Worm (Caenorhabditis elegans) whole organism, L2 larva: ENCODE measurements around the gene lab-2.

Experiments used
- ama-1 ChIP-seq: fragments of 150-350 bp; optimal IDR thresholded peaks from 2 replicates; lab custom pipeline; 2018; ENCODE audit warnings: inconsistent platforms
- ceh-16 ChIP-seq: fragments of 150-350 bp; optimal IDR thresholded peaks from 2 replicates; lab custom pipeline; 2014; ENCODE audit warnings: missing biosample characterization, missing genetic modification characterization
- ceh-82 ChIP-seq: fragments of 150-350 bp; optimal IDR thresholded peaks from 2 replicates; lab custom pipeline; 2014; ENCODE audit warnings: missing biosample characterization, missing genetic modification characterization
- mbf-1 ChIP-seq: sonication (generic microtip); optimal IDR thresholded peaks from 2 replicates; lab custom pipeline; 2017; ENCODE audit warnings: missing biosample characterization, missing genetic modification characterization
- mdl-1 ChIP-seq, 2 experiments: fragments of 150-350 bp in 1 of 2; sonication (generic microtip) in 1 of 2; optimal IDR thresholded peaks; 2 replicates each; lab custom pipeline; 2017; ENCODE audit warnings: missing biosample characterization in 2 of 2, missing genetic modification characterization in 2 of 2
- nhr-11 ChIP-seq: fragments of 150-350 bp; optimal IDR thresholded peaks from 2 replicates; lab custom pipeline; 2014; ENCODE audit warnings: missing biosample characterization, missing genetic modification characterization
- nhr-25 ChIP-seq: fragments of 150-350 bp; sonication (generic microtip); optimal IDR thresholded peaks from 3 replicates; lab custom pipeline; 2014; ENCODE audit warnings: missing biosample characterization, missing genetic modification characterization
- skn-1 ChIP-seq: sonication (generic microtip); optimal IDR thresholded peaks from 2 replicates; lab custom pipeline; 2017; ENCODE audit warnings: missing biosample characterization, missing genetic modification characterization
- unc-62 ChIP-seq: fragments of 150-350 bp; optimal IDR thresholded peaks from 2 replicates; lab custom pipeline; 2014; ENCODE audit warnings: missing biosample characterization, missing genetic modification reagents, missing genetic modification characterization
- zag-1 ChIP-seq: fragments of 150-350 bp; optimal IDR thresholded peaks from 2 replicates; lab custom pipeline; 2014; ENCODE audit warnings: missing biosample characterization, missing genetic modification characterization
- ztf-4 ChIP-seq: fragments of 150-350 bp; optimal IDR thresholded peaks from 2 replicates; lab custom pipeline; 2014; ENCODE audit warnings: missing biosample characterization, missing genetic modification characterization

ce11 chrIII:7291216-7291615 is 38.2 kb downstream of the lab-2 start:
- TF ChIP-seq ama-1 (lab: Kevin White, UChicago): no peak
- no peak for TF ChIP-seq ceh-16 (tag; lab: Kevin White, UChicago)
- no peak for TF ChIP-seq skn-1 (tag; lab: Kevin White, UChicago)
- TF ChIP-seq zag-1 (tag; lab: Kevin White, UChicago): no peak
- no peak for TF ChIP-seq mbf-1 (tag; lab: Kevin White, UChicago)
- TF ChIP-seq nhr-25 (tag; lab: Kevin White, UChicago): no peak
- TF ChIP-seq mdl-1 (tag; optimal IDR thresholded peaks at IDR 0.05; lab: Kevin White, UChicago): no peak
- no peak for TF ChIP-seq unc-62 (GFP tag; lab: Kevin White, UChicago)
- no peak for TF ChIP-seq ceh-82
- TF ChIP-seq ztf-4 (tag; lab: Kevin White, UChicago): no peak
- TF ChIP-seq nhr-11 (tag; lab: Kevin White, UChicago): no peak
